Fruit fly (Drosophila melanogaster) whole organism, pupa: Measurements from ENCODE around the gene CG15625.

Experiments used
- CG10348 ChIP-seq: fragments of 200-800 bp; sonication (Bioruptor generic); IDR thresholded peaks from 2 replicates; pipeline ENCODE4 v1.3.6; 2022; ENCODE audit warnings: missing biosample characterization, missing genetic modification characterization
- CG12605 ChIP-seq: fragments of 200-800 bp; sonication (Bioruptor generic); IDR thresholded peaks from 2 replicates; pipeline ENCODE4 v1.3.6; 2022; ENCODE audit warnings: missing biosample characterization, missing genetic modification characterization
- CG13204 ChIP-seq: fragments of 200-800 bp; sonication (Bioruptor generic); optimal IDR thresholded peaks from 2 replicates; lab custom pipeline; 2018; ENCODE audit warnings: missing biosample characterization, mild to moderate bottlenecking, missing genetic modification characterization, moderate library complexity
- CG14655 ChIP-seq: fragments of 200-800 bp; sonication (Bioruptor generic); optimal IDR thresholded peaks from 3 replicates; lab custom pipeline; 2017; ENCODE audit warnings: mild to moderate bottlenecking, missing biosample characterization, missing genetic modification reagents, missing genetic modification characterization
- CG15710 ChIP-seq: fragments of 200-800 bp; sonication (Bioruptor generic); optimal IDR thresholded peaks from 2 replicates; lab custom pipeline; 2018; ENCODE audit warnings: missing biosample characterization, mild to moderate bottlenecking, missing genetic modification characterization, moderate library complexity
- CG17806 ChIP-seq: fragments of 200-800 bp; sonication (Bioruptor generic); optimal IDR thresholded peaks from 2 replicates; lab custom pipeline; 2018; ENCODE audit warnings: missing biosample characterization, mild to moderate bottlenecking, missing genetic modification characterization, moderate library complexity
- CG32121 ChIP-seq: fragments of 200-800 bp; sonication (Bioruptor generic); IDR thresholded peaks from 2 replicates; pipeline ENCODE4 v1.3.6; 2022; ENCODE audit warnings: missing biosample characterization, missing genetic modification characterization
- CG34367 ChIP-seq: fragments of 200-800 bp; sonication (Bioruptor generic); optimal IDR thresholded peaks from 2 replicates; lab custom pipeline; 2018; ENCODE audit warnings: missing biosample characterization, mild to moderate bottlenecking, missing genetic modification characterization
- CG4496 ChIP-seq: fragments of 200-800 bp; sonication (Bioruptor generic); IDR thresholded peaks from 3 replicates; pipeline ENCODE4 v1.3.6; 2022; ENCODE audit warnings: missing biosample characterization, missing genetic modification characterization
- CG8159 ChIP-seq: fragments of 200-800 bp; sonication (Bioruptor generic); optimal IDR thresholded peaks from 3 replicates; lab custom pipeline; 2018; ENCODE audit warnings: missing biosample characterization, mild to moderate bottlenecking, missing genetic modification characterization, moderate library complexity
- CG8301 ChIP-seq: fragments of 200-800 bp; sonication (Bioruptor generic); optimal IDR thresholded peaks from 2 replicates; lab custom pipeline; 2018; ENCODE audit warnings: missing biosample characterization, mild to moderate bottlenecking, missing genetic modification characterization
- CG9948 ChIP-seq: fragments of 200-800 bp; sonication (Bioruptor generic); optimal IDR thresholded peaks from 2 replicates; lab custom pipeline; 2018; ENCODE audit warnings: missing biosample characterization, mild to moderate bottlenecking, missing genetic modification characterization, moderate library complexity
- D1 ChIP-seq: fragments of 200-800 bp; sonication (Bioruptor generic); optimal IDR thresholded peaks from 2 replicates; lab custom pipeline; 2018; ENCODE audit warnings: missing biosample characterization, mild to moderate bottlenecking, missing genetic modification characterization, moderate library complexity
- EcR ChIP-seq: fragments of 200-800 bp; sonication (Bioruptor generic); optimal IDR thresholded peaks from 3 replicates; lab custom pipeline; 2019; ENCODE audit warnings: missing biosample characterization, missing genetic modification characterization, mild to moderate bottlenecking, moderate library complexity, missing genetic modification reagents
- Ets98B ChIP-seq: fragments of 200-800 bp; sonication (Bioruptor generic); IDR thresholded peaks from 2 replicates; pipeline ENCODE4 v1.3.6; 2022; ENCODE audit warnings: missing biosample characterization, missing genetic modification characterization
- Pif1A ChIP-seq: fragments of 200-800 bp; sonication (Bioruptor generic); optimal IDR thresholded peaks from 3 replicates; lab custom pipeline; 2016; ENCODE audit warnings: missing biosample characterization, missing genetic modification characterization
- Pif1B ChIP-seq: fragments of 200-800 bp; sonication (Bioruptor generic); optimal IDR thresholded peaks from 3 replicates; lab custom pipeline; 2016; ENCODE audit warnings: missing biosample characterization, missing genetic modification characterization
- Snoo ChIP-seq: fragments of 200-800 bp; sonication (Bioruptor generic); optimal IDR thresholded peaks from 3 replicates; lab custom pipeline; 2017; ENCODE audit warnings: missing biosample characterization, mild to moderate bottlenecking, missing genetic modification characterization, inconsistent platforms
- fd96Ca ChIP-seq: fragments of 200-800 bp; sonication (Bioruptor generic); IDR thresholded peaks from 3 replicates; pipeline ENCODE4 v1.3.6; 2022; ENCODE audit warnings: missing biosample characterization, missing genetic modification characterization
- gl ChIP-seq: fragments of 200-800 bp; sonication (Bioruptor generic); optimal IDR thresholded peaks from 2 replicates; lab custom pipeline; 2018; ENCODE audit warnings: missing biosample characterization, mild to moderate bottlenecking, missing genetic modification characterization
- rn ChIP-seq: fragments of 200-800 bp; sonication (Bioruptor generic); IDR thresholded peaks from 2 replicates; pipeline ENCODE4 v1.3.6; 2022; ENCODE audit warnings: missing biosample characterization, missing genetic modification characterization

Gene CG15625

dm6 chr2L:4916738-4917137 lies 26.9 kb downstream of the CG15625 start:
- TF ChIP-seq CG9948 (tag; lab: Kevin White, UChicago) (no peak), Snoo (tag; lab: Kevin White, UChicago) (no peak), rn (no peak), gl (tag; lab: Kevin White, UChicago) (no peak), D1 (tag; lab: Kevin White, UChicago) (no peak), CG4496 (GFP tag; lab: Robert Waterston, UW) (no peak), CG8159 (tag; lab: Kevin White, UChicago) (no peak), fd96Ca (GFP tag; lab: Robert Waterston, UW) (no peak), Ets98B (no peak), EcR (no peak), CG34367 (no peak), CG17806 (no peak), CG14655 (GFP tag; lab: Kevin White, UChicago) (no peak), CG15710 (tag; lab: Kevin White, UChicago) (no peak), CG10348 (no peak), CG12605 (GFP tag; lab: Robert Waterston, UW) (no peak), Pif1B (GFP tag; lab: Kevin White, UChicago) (no peak), CG32121 (GFP tag; lab: Robert Waterston, UW) (no peak), Pif1A (GFP tag; lab: Kevin White, UChicago) (no peak)

dm6 chr2L:4928340-4928739 lies 38.5 kb downstream of the CG15625 start:
- TF ChIP-seq CG10348 (no peak), Pif1B (GFP tag; lab: Kevin White, UChicago) (no peak), Snoo (tag; lab: Kevin White, UChicago) (no peak), CG4496 (GFP tag; lab: Robert Waterston, UW) (peak; percentile 55; the same call in 2 of the 3 replicates), CG12605 (GFP tag; lab: Robert Waterston, UW) (peak; percentile 28; the same call in 1 of the 2 replicates), Ets98B (no peak)
- TF ChIP-seq, all 21 proteins: peak for 2

dm6 chr2L:4930541-4930940 lies 40.7 kb downstream of the CG15625 start:
- TF ChIP-seq CG13204 (no peak), CG12605 (GFP tag; lab: Robert Waterston, UW) (peak; percentile 57; the same call in 1 of the 2 replicates), CG32121 (GFP tag; lab: Robert Waterston, UW) (peak; percentile 31; the same call in 1 of the 2 replicates), CG34367 (no peak), CG14655 (GFP tag; lab: Kevin White, UChicago) (peak; percentile 14), Ets98B (peak; percentile 54; the same call in 1 of the 2 replicates), CG4496 (GFP tag; lab: Robert Waterston, UW) (peak; percentile 35; the same call in 2 of the 3 replicates)

- TF ChIP-seq D1 (tag; lab: Kevin White, UChicago) (no peak), CG12605 (GFP tag; lab: Robert Waterston, UW) (no peak), EcR (no peak), CG10348 (no peak), CG9948 (tag; lab: Kevin White, UChicago) (no peak), rn (no peak), CG4496 (GFP tag; lab: Robert Waterston, UW) (no peak), CG32121 (GFP tag; lab: Robert Waterston, UW) (no peak), CG17806 (no peak), Snoo (tag; lab: Kevin White, UChicago) (no peak), fd96Ca (GFP tag; lab: Robert Waterston, UW) (no peak), CG14655 (GFP tag; lab: Kevin White, UChicago) (no peak)
These were observed 42.5 kb downstream of the CG15625 start, which contains the start of gene hoe1 for dm6 chr2L:4932284-4932683. Gene hoe1, minus strand, starts transcription at chr2L:4932384.

- TF ChIP-seq CG12605 (GFP tag; lab: Robert Waterston, UW) (peak; percentile 60; the same call in 1 of the 2 replicates), EcR (no peak), CG10348 (no peak)
These were observed 46.6 kb downstream of the CG15625 start, which contains the start of gene hoe2 for dm6 chr2L:4936325-4936869. Gene hoe2, minus strand, starts transcription at chr2L:4936450.

dm6 chr2L:4937060-4937459 lies 47.3 kb downstream of the CG15625 start, which contains the start of gene Sgs1:
Gene Sgs1, plus strand, starts transcription at chr2L:4937409.
- TF ChIP-seq Pif1A (GFP tag; lab: Kevin White, UChicago) (no peak), Ets98B (no peak), CG8301 (tag; lab: Kevin White, UChicago) (no peak)
